Worm (Caenorhabditis elegans) whole organism, L3 larva: Measurements from ENCODE around the gene F28B12.1.

Experiments
- fos-1 ChIP-seq: fragments of 150-350 bp; optimal IDR thresholded peaks from 2 replicates; lab custom pipeline; 2014; ENCODE audit warnings: missing biosample characterization, missing genetic modification characterization
- jun-1 ChIP-seq: fragments of 150-350 bp; optimal IDR thresholded peaks from 2 replicates; lab custom pipeline; 2014; ENCODE audit warnings: missing biosample characterization, missing genetic modification reagents, missing genetic modification characterization
- lin-15B ChIP-seq: fragments of 150-350 bp; optimal IDR thresholded peaks from 2 replicates; lab custom pipeline; 2014; ENCODE audit warnings: missing biosample characterization, missing genetic modification characterization
- lin-39 ChIP-seq: fragments of 150-350 bp; optimal IDR thresholded peaks from 2 replicates; lab custom pipeline; 2018; ENCODE audit warnings: missing biosample characterization, missing genetic modification reagents, missing genetic modification characterization
- mdl-1 ChIP-seq: fragments of 150-350 bp; optimal IDR thresholded peaks from 2 replicates; lab custom pipeline; 2014; ENCODE audit warnings: missing biosample characterization, missing genetic modification characterization
- nhr-12 ChIP-seq: fragments of 150-350 bp; optimal IDR thresholded peaks from 2 replicates; lab custom pipeline; 2014; ENCODE audit warnings: missing biosample characterization, missing genetic modification characterization
- unc-62 ChIP-seq: fragments of 150-350 bp; sonication (generic microtip); optimal IDR thresholded peaks from 4 replicates; lab custom pipeline; 2014; ENCODE audit warnings: missing biosample characterization, missing genetic modification reagents, missing genetic modification characterization

DNA sequence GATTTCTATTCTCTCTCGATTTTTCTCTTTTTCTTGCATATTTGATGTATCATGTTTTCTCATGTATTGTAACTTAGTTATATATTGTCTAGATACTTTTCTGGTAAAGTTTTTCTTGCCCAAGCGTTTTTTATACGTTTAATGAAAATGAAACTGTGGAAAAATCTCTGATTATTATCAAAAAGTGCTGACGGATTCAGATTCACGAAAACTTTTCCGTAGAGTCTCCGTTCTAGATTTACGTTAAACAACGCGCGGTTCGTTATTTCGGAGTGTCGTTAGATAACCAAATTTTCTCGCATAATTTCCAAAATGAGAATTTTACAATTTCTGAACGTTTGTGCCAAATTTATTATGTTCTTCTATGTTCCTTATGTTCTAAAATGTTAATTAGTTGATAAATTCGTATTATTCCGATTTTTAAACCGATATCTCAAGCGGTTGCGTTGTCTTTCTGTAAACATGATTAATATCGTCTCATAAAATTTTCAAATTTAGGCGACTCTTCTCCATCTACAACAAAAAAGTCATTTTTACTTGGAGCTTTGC lies 24.5 kb upstream of the F28B12.1 start, which contains the start of gene ptp-2:
- TF ChIP-seq unc-62 (GFP tag; lab: Kevin White, UChicago), result no peak
- peak; percentile 43 for TF ChIP-seq lin-15B (tag; lab: Kevin White, UChicago)
- TF ChIP-seq fos-1, result no peak
- TF ChIP-seq jun-1 (tag; lab: Kevin White, UChicago), result no peak
- TF ChIP-seq lin-39 (tag; lab: Kevin White, UChicago), result no peak
- TF ChIP-seq nhr-12 (tag; lab: Kevin White, UChicago), result no peak
- no peak for TF ChIP-seq mdl-1 (tag; lab: Kevin White, UChicago)
